Fruit fly (Drosophila melanogaster): ENCODE results near the gene Vti1a.

Vti1a gene

dm6 chr3L:732290-732954 lies 39.7 kb upstream of the Vti1a start:
- no peak for TF ChIP-seq woc (GFP tag; optimal IDR thresholded peaks at IDR 0.05)
- TF ChIP-seq dl (GFP tag; optimal IDR thresholded peaks at IDR 0.05; ENCODE audit: insufficient read depth in 1 of 2, partially characterized antibody in 2 of 2), result no peak
- TF ChIP-seq foxo (GFP tag; optimal IDR thresholded peaks at IDR 0.05), result no peak
- TF ChIP-seq fru (GFP tag; optimal IDR thresholded peaks at IDR 0.05), result no peak
- no peak for TF ChIP-seq psq (GFP tag; optimal IDR thresholded peaks at IDR 0.05)
- no peak for TF ChIP-seq rgr (GFP tag; optimal IDR thresholded peaks at IDR 0.05)
- no peak for TF ChIP-seq lola (GFP tag; optimal IDR thresholded peaks at IDR 0.05)
- TF ChIP-seq brk (GFP tag; optimal IDR thresholded peaks at IDR 0.05), result no peak
- no peak for TF ChIP-seq CG9705 (GFP tag; optimal IDR thresholded peaks at IDR 0.05)
- no peak for TF ChIP-seq N (GFP tag; optimal IDR thresholded peaks at IDR 0.05)
- no peak for TF ChIP-seq h (GFP tag; optimal IDR thresholded peaks at IDR 0.05)
- TF ChIP-seq br (GFP tag; optimal IDR thresholded peaks at IDR 0.05), result no peak
- TF ChIP-seq Hnf4 (GFP tag; optimal IDR thresholded peaks at IDR 0.05), result no peak
- no peak for TF ChIP-seq Mio (GFP tag; optimal IDR thresholded peaks at IDR 0.05)
- TF ChIP-seq Hr78 (GFP tag; optimal IDR thresholded peaks at IDR 0.05), result no peak
- no peak for TF ChIP-seq Dfd (GFP tag; optimal IDR thresholded peaks at IDR 0.05)

- TF ChIP-seq foxo (GFP tag; optimal IDR thresholded peaks at IDR 0.05), result peak in 1 of 2 experiments; percentile 2
- TF ChIP-seq h (GFP tag; optimal IDR thresholded peaks at IDR 0.05), result peak; percentile 21
- TF ChIP-seq sv (GFP tag; optimal IDR thresholded peaks at IDR 0.05), result no peak
- TF ChIP-seq ey (GFP tag; optimal IDR thresholded peaks at IDR 0.05), result no peak
Measured at dm6 chr3L:731469-731868, 38.8 kb upstream of the Vti1a start.

dm6 chr3L:729345-729744 lies 36.6 kb upstream of the Vti1a start:
- TF ChIP-seq Sp1 (GFP tag; optimal IDR thresholded peaks at IDR 0.05) (peak; percentile 26), sv (GFP tag; optimal IDR thresholded peaks at IDR 0.05) (no peak), brk (GFP tag; optimal IDR thresholded peaks at IDR 0.05) (no peak), rgr (GFP tag; optimal IDR thresholded peaks at IDR 0.05) (peak; percentile 40), Abd-B (GFP tag; optimal IDR thresholded peaks at IDR 0.05) (no peak), foxo (GFP tag; optimal IDR thresholded peaks at IDR 0.05) (peak in 1 of 2 experiments; percentile 61), Mio (GFP tag; optimal IDR thresholded peaks at IDR 0.05) (no peak), dmrt93B (GFP tag; optimal IDR thresholded peaks at IDR 0.05) (peak; percentile 27), br (GFP tag; optimal IDR thresholded peaks at IDR 0.05) (peak; percentile 38), Jra (GFP tag; optimal IDR thresholded peaks at IDR 0.05) (peak; percentile 10), tai (GFP tag; optimal IDR thresholded peaks at IDR 0.05) (no peak), lola (GFP tag; optimal IDR thresholded peaks at IDR 0.05) (no peak), HLH106 (tag; optimal IDR thresholded peaks at IDR 0.05) (peak; percentile 48), dl (GFP tag; optimal IDR thresholded peaks at IDR 0.05; ENCODE audit: insufficient read depth in 1 of 2, partially characterized antibody in 2 of 2) (no peak), Vsx2 (GFP tag; optimal IDR thresholded peaks at IDR 0.05; ENCODE audit: partially characterized antibody) (no peak), pan (optimal IDR thresholded peaks at IDR 0.05) (no peak), ey (GFP tag; optimal IDR thresholded peaks at IDR 0.05) (peak; percentile 38), woc (GFP tag; optimal IDR thresholded peaks at IDR 0.05) (peak; percentile 8), psq (GFP tag; optimal IDR thresholded peaks at IDR 0.05) (peak; percentile 23), fru (GFP tag; optimal IDR thresholded peaks at IDR 0.05) (peak; percentile 67), sage (GFP tag; optimal IDR thresholded peaks at IDR 0.05) (peak; percentile 27), GATAd (GFP tag; optimal IDR thresholded peaks at IDR 0.05) (no peak), N (GFP tag; optimal IDR thresholded peaks at IDR 0.05) (no peak), usp (GFP tag; optimal IDR thresholded peaks at IDR 0.05) (no peak), jim (GFP tag; optimal IDR thresholded peaks at IDR 0.05) (no peak), Hr78 (GFP tag; optimal IDR thresholded peaks at IDR 0.05) (no peak), h (GFP tag; optimal IDR thresholded peaks at IDR 0.05) (peak; percentile 65), dsf (GFP tag; optimal IDR thresholded peaks at IDR 0.05; ENCODE audit: borderline replicate concordance) (no peak), Hnf4 (GFP tag; optimal IDR thresholded peaks at IDR 0.05) (peak; percentile 38)

dm6 chr3L:728579-728978 lies 35.9 kb upstream of the Vti1a start:
- TF ChIP-seq Sp1 (GFP tag; optimal IDR thresholded peaks at IDR 0.05) (peak; percentile 45), Abd-B (GFP tag; optimal IDR thresholded peaks at IDR 0.05) (no peak), fru (GFP tag; optimal IDR thresholded peaks at IDR 0.05) (peak; percentile 10), rgr (GFP tag; optimal IDR thresholded peaks at IDR 0.05) (peak; percentile 18), GATAd (GFP tag; optimal IDR thresholded peaks at IDR 0.05) (no peak), Jra (GFP tag; optimal IDR thresholded peaks at IDR 0.05) (no peak), sv (GFP tag; optimal IDR thresholded peaks at IDR 0.05) (no peak), tai (GFP tag; optimal IDR thresholded peaks at IDR 0.05) (peak; percentile 33), foxo (GFP tag; optimal IDR thresholded peaks at IDR 0.05) (peak in 1 of 2 experiments; percentile 26), jim (GFP tag; optimal IDR thresholded peaks at IDR 0.05) (no peak), HLH106 (tag; optimal IDR thresholded peaks at IDR 0.05) (peak; percentile 52), OdsH (GFP tag; optimal IDR thresholded peaks at IDR 0.05) (peak; percentile 47), h (GFP tag; optimal IDR thresholded peaks at IDR 0.05) (peak; percentile 34), N (GFP tag; optimal IDR thresholded peaks at IDR 0.05) (no peak), CG9705 (GFP tag; optimal IDR thresholded peaks at IDR 0.05) (no peak), Mio (GFP tag; optimal IDR thresholded peaks at IDR 0.05) (no peak), br (GFP tag; optimal IDR thresholded peaks at IDR 0.05) (peak; percentile 9), ey (GFP tag; optimal IDR thresholded peaks at IDR 0.05) (peak; percentile 15), Rel (GFP tag; optimal IDR thresholded peaks at IDR 0.05) (no peak), Rel (tag; optimal IDR thresholded peaks at IDR 0.05) (no peak)
